Fruit fly (Drosophila melanogaster) whole organism, prepupa: ENCODE data around the gene lsn.

Source experiments
- Blimp-1 ChIP-seq: fragments of 200-800 bp; sonication (Bioruptor generic); optimal IDR thresholded peaks from 3 replicates; lab custom pipeline; 2017; ENCODE audit warnings: missing biosample characterization, missing genetic modification characterization, mild to moderate bottlenecking, moderate library complexity, missing genetic modification reagents
- CG10631 ChIP-seq: fragments of 200-800 bp; sonication (Bioruptor generic); optimal IDR thresholded peaks from 2 replicates; lab custom pipeline; 2016; ENCODE audit warnings: missing biosample characterization, missing genetic modification characterization
- CG10669 ChIP-seq: fragments of 200-800 bp; sonication (Bioruptor generic); optimal IDR thresholded peaks from 3 replicates; lab custom pipeline; 2018; ENCODE audit warnings: missing biosample characterization, mild to moderate bottlenecking, missing genetic modification characterization, moderate library complexity
- CG11762 ChIP-seq: fragments of 200-800 bp; sonication (Bioruptor generic); optimal IDR thresholded peaks from 3 replicates; lab custom pipeline; 2016; ENCODE audit warnings: missing biosample characterization, missing genetic modification characterization; ENCODE audit not compliant: insufficient read depth
- CG11902 ChIP-seq: fragments of 200-800 bp; sonication (Bioruptor generic); optimal IDR thresholded peaks from 3 replicates; lab custom pipeline; 2016; ENCODE audit warnings: missing biosample characterization, missing genetic modification characterization
- CG15336 ChIP-seq: fragments of 200-800 bp; sonication (Bioruptor generic); IDR thresholded peaks from 2 replicates; pipeline ENCODE4 v1.3.6; 2022; ENCODE audit warnings: missing biosample characterization, missing genetic modification characterization
- CG1621 ChIP-seq: fragments of 200-800 bp; sonication (Bioruptor generic); optimal IDR thresholded peaks from 3 replicates; lab custom pipeline; 2018; ENCODE audit warnings: missing biosample characterization, mild to moderate bottlenecking, missing genetic modification characterization
- CG3032 ChIP-seq: fragments of 200-800 bp; optimal IDR thresholded peaks from 2 replicates; lab custom pipeline; 2019; ENCODE audit warnings: missing biosample characterization, mild to moderate bottlenecking, missing genetic modification characterization, moderate library complexity
- CG31627 ChIP-seq: fragments of 200-800 bp; sonication (Bioruptor generic); optimal IDR thresholded peaks from 3 replicates; lab custom pipeline; 2016; ENCODE audit warnings: missing biosample characterization, missing genetic modification characterization
- CG32006 ChIP-seq: fragments of 200-800 bp; sonication (Bioruptor generic); optimal IDR thresholded peaks from 3 replicates; lab custom pipeline; 2017; ENCODE audit warnings: missing biosample characterization, mild to moderate bottlenecking, missing genetic modification characterization
- CG34406 ChIP-seq: fragments of 200-800 bp; sonication (Bioruptor generic); optimal IDR thresholded peaks from 3 replicates; lab custom pipeline; 2016; ENCODE audit warnings: missing biosample characterization, missing genetic modification characterization
- CG3919 ChIP-seq: fragments of 200-800 bp; sonication (Bioruptor generic); optimal IDR thresholded peaks from 3 replicates; lab custom pipeline; 2016; ENCODE audit warnings: missing biosample characterization, missing genetic modification characterization
- CG4318 ChIP-seq: fragments of 200-800 bp; sonication (Bioruptor generic); optimal IDR thresholded peaks from 3 replicates; lab custom pipeline; 2017; ENCODE audit warnings: missing biosample characterization, mild to moderate bottlenecking, missing genetic modification characterization
- CG6163 ChIP-seq: fragments of 200-800 bp; sonication (Bioruptor generic); IDR thresholded peaks from 3 replicates; pipeline ENCODE4 v1.3.6; 2022; ENCODE audit warnings: missing biosample characterization, missing genetic modification characterization
- CG6276 ChIP-seq: fragments of 200-800 bp; sonication (Bioruptor generic); optimal IDR thresholded peaks from 2 replicates; lab custom pipeline; 2017; ENCODE audit warnings: missing biosample characterization, mild to moderate bottlenecking, missing genetic modification characterization
- CG6808 ChIP-seq: fragments of 200-800 bp; sonication (Bioruptor generic); optimal IDR thresholded peaks from 3 replicates; lab custom pipeline; 2017; ENCODE audit warnings: missing biosample characterization, missing genetic modification characterization, mild to moderate bottlenecking, moderate library complexity, missing genetic modification reagents
- CG6854 ChIP-seq: fragments of 200-800 bp; sonication (Bioruptor generic); optimal IDR thresholded peaks from 2 replicates; lab custom pipeline; 2017; ENCODE audit warnings: missing biosample characterization, mild to moderate bottlenecking, missing genetic modification characterization
- CG7368 ChIP-seq: fragments of 200-800 bp; sonication (Bioruptor generic); optimal IDR thresholded peaks from 3 replicates; lab custom pipeline; 2016; ENCODE audit warnings: missing biosample characterization, missing genetic modification characterization
- CG8319 ChIP-seq: fragments of 200-800 bp; sonication (Bioruptor generic); optimal IDR thresholded peaks from 3 replicates; lab custom pipeline; 2016; ENCODE audit warnings: missing biosample characterization, missing genetic modification characterization
- CG8632 ChIP-seq: fragments of 200-800 bp; sonication (Bioruptor generic); optimal IDR thresholded peaks from 3 replicates; lab custom pipeline; 2016; ENCODE audit warnings: missing biosample characterization, missing genetic modification characterization
- CG9139 ChIP-seq: fragments of 200-800 bp; sonication (Bioruptor generic); optimal IDR thresholded peaks from 3 replicates; lab custom pipeline; 2017; ENCODE audit warnings: missing biosample characterization, mild to moderate bottlenecking, missing genetic modification characterization
- Eip75B ChIP-seq: fragments of 200-800 bp; sonication (Bioruptor generic); optimal IDR thresholded peaks from 3 replicates; lab custom pipeline; 2016; ENCODE audit warnings: missing biosample characterization, missing genetic modification characterization
- Eip78C ChIP-seq: fragments of 200-800 bp; sonication (Bioruptor generic); peaks from one replicate; lab custom pipeline; 2016; ENCODE audit warnings: missing biosample characterization, missing genetic modification characterization
- Eip93F ChIP-seq: fragments of 200-800 bp; sonication (Bioruptor generic); optimal IDR thresholded peaks from 2 replicates; lab custom pipeline; 2016; ENCODE audit warnings: missing biosample characterization, mild to moderate bottlenecking, missing genetic modification characterization
- Ets21C ChIP-seq: fragments of 200-800 bp; sonication (Bioruptor generic); optimal IDR thresholded peaks from 3 replicates; lab custom pipeline; 2016; ENCODE audit warnings: missing biosample characterization, missing genetic modification characterization
- Ets96B ChIP-seq: fragments of 200-800 bp; optimal IDR thresholded peaks from 2 replicates; lab custom pipeline; 2019; ENCODE audit warnings: missing biosample characterization, mild to moderate bottlenecking, missing genetic modification characterization, moderate library complexity
- Gug ChIP-seq: fragments of 200-800 bp; sonication (Bioruptor generic); IDR thresholded peaks from 2 replicates; pipeline ENCODE4 v1.3.6; 2022; ENCODE audit warnings: missing biosample characterization, missing genetic modification characterization
- Hr38 ChIP-seq: sonication (Bioruptor generic); optimal IDR thresholded peaks from 2 replicates; lab custom pipeline; 2016; ENCODE audit warnings: missing biosample characterization, missing genetic modification characterization
- Hr39 ChIP-seq: fragments of 200-800 bp; sonication (Bioruptor generic); optimal IDR thresholded peaks from 2 replicates; lab custom pipeline; 2016; ENCODE audit warnings: missing biosample characterization, missing genetic modification characterization
- Hr4 ChIP-seq: fragments of 200-800 bp; sonication (Bioruptor generic); optimal IDR thresholded peaks from 3 replicates; lab custom pipeline; 2016; ENCODE audit warnings: missing biosample characterization, missing genetic modification characterization
- Met ChIP-seq: fragments of 200-800 bp; sonication (Bioruptor generic); optimal IDR thresholded peaks from 3 replicates; lab custom pipeline; 2016; ENCODE audit warnings: missing biosample characterization, missing genetic modification characterization
- OdsH ChIP-seq: fragments of 200-800 bp; sonication (Bioruptor generic); optimal IDR thresholded peaks from 3 replicates; lab custom pipeline; 2016; ENCODE audit warnings: missing biosample characterization, missing genetic modification characterization
- Smox ChIP-seq: fragments of 200-800 bp; sonication (Bioruptor generic); optimal IDR thresholded peaks from 3 replicates; lab custom pipeline; 2016; ENCODE audit warnings: missing biosample characterization, missing genetic modification characterization
- Sox102F ChIP-seq: fragments of 200-800 bp; sonication (Bioruptor generic); optimal IDR thresholded peaks from 2 replicates; lab custom pipeline; 2016; ENCODE audit warnings: missing biosample characterization, mild to moderate bottlenecking, missing genetic modification characterization
- Sox14 ChIP-seq: fragments of 200-800 bp; sonication (Bioruptor generic); optimal IDR thresholded peaks from 3 replicates; lab custom pipeline; 2016; ENCODE audit warnings: missing biosample characterization, missing genetic modification characterization
- achi ChIP-seq: fragments of 200-800 bp; sonication (Bioruptor generic); optimal IDR thresholded peaks from 3 replicates; lab custom pipeline; 2016; ENCODE audit warnings: missing biosample characterization, missing genetic modification characterization
- acj6 ChIP-seq: fragments of 200-800 bp; sonication (Bioruptor generic); optimal IDR thresholded peaks from 3 replicates; lab custom pipeline; 2016; ENCODE audit warnings: missing biosample characterization, missing genetic modification characterization
- cyc ChIP-seq: fragments of 200-800 bp; sonication (Bioruptor generic); optimal IDR thresholded peaks from 3 replicates; lab custom pipeline; 2016; ENCODE audit warnings: missing biosample characterization, missing genetic modification characterization
- dac ChIP-seq: fragments of 200-800 bp; sonication (Bioruptor generic); optimal IDR thresholded peaks from 2 replicates; lab custom pipeline; 2017; ENCODE audit warnings: missing biosample characterization, mild to moderate bottlenecking, missing genetic modification characterization
- eg ChIP-seq: fragments of 200-800 bp; sonication (Bioruptor generic); IDR thresholded peaks from 3 replicates; pipeline ENCODE4 v1.3.6; 2022; ENCODE audit warnings: missing biosample characterization, missing genetic modification characterization
- esn ChIP-seq: fragments of 200-800 bp; sonication (Bioruptor generic); optimal IDR thresholded peaks from 2 replicates; lab custom pipeline; 2016; ENCODE audit warnings: missing biosample characterization, mild to moderate bottlenecking, missing genetic modification characterization, moderate library complexity
- ss ChIP-seq, 2 experiments: fragments of 200-800 bp; sonication (Bioruptor generic); optimal IDR thresholded peaks; 2 replicates in 1 of 2; 3 replicates in 1 of 2; lab custom pipeline; 2017 to 2018; ENCODE audit warnings: mild to moderate bottlenecking in 2 of 2, missing biosample characterization in 2 of 2, missing genetic modification characterization in 2 of 2, moderate library complexity in 1 of 2
- svp ChIP-seq: fragments of 200-800 bp; sonication (Bioruptor generic); peaks from one replicate; lab custom pipeline; 2016; ENCODE audit warnings: missing biosample characterization, missing genetic modification characterization

The lsn gene

dm6 chr3R:21899170-21899575 is 34.2 kb downstream of the lsn start (continued):
- peak; percentile 41 for TF ChIP-seq CG31627 (GFP tag; lab: Kevin White, UChicago)
- peak; percentile 47 for TF ChIP-seq CG1621 (tag; lab: Kevin White, UChicago)
- TF ChIP-seq CG8319 (GFP tag; lab: Kevin White, UChicago), result peak; percentile 61
- peak; percentile 61 for TF ChIP-seq CG15336 (GFP tag; lab: Robert Waterston, UW)
- no peak for TF ChIP-seq Blimp-1 (GFP tag; lab: Kevin White, UChicago)
- peak; percentile 71 for TF ChIP-seq CG10631 (GFP tag; lab: Kevin White, UChicago)
- peak; percentile 54 for TF ChIP-seq CG6276
- TF ChIP-seq Ets21C (GFP tag; lab: Kevin White, UChicago), result no peak
- TF ChIP-seq OdsH, result peak; percentile 68
- TF ChIP-seq CG3919 (GFP tag; lab: Kevin White, UChicago), result peak; percentile 77
- TF ChIP-seq Eip75B (GFP tag; lab: Kevin White, UChicago), result peak; percentile 73
- TF ChIP-seq cyc, result peak; percentile 60
- TF ChIP-seq CG3032 (tag; lab: Kevin White, UChicago), result peak; percentile 88
- TF ChIP-seq Sox14 (GFP tag; lab: Kevin White, UChicago), result peak; percentile 59
- TF ChIP-seq CG6854 (GFP tag; lab: Kevin White, UChicago), result peak; percentile 17
- peak; percentile 35 for TF ChIP-seq CG11902 (GFP tag; lab: Kevin White, UChicago)
- peak; percentile 43 for TF ChIP-seq CG4318 (GFP tag; lab: Kevin White, UChicago)
- peak; percentile 69 for TF ChIP-seq CG32006 (GFP tag; lab: Kevin White, UChicago)
- peak; percentile 61 for TF ChIP-seq achi (GFP tag; lab: Kevin White, UChicago)
- no peak for TF ChIP-seq Eip93F (GFP tag; lab: Kevin White, UChicago)
- peak; percentile 71 for TF ChIP-seq esn (GFP tag; lab: Kevin White, UChicago)
- peak; percentile 76 for TF ChIP-seq svp
- peak; percentile 61 for TF ChIP-seq Smox
- peak; percentile 92 for TF ChIP-seq Eip78C (GFP tag; lab: Kevin White, UChicago)
- TF ChIP-seq Gug (GFP tag; lab: Robert Waterston, UW), result peak; percentile 60
- peak; percentile 66 to 74 for TF ChIP-seq ss (GFP tag; optimal IDR thresholded peaks at IDR 0.05; lab: Kevin White, UChicago)
- peak; percentile 45 for TF ChIP-seq CG7368 (GFP tag; lab: Kevin White, UChicago)
- peak; percentile 44 for TF ChIP-seq Hr39 (GFP tag; lab: Kevin White, UChicago)

- TF ChIP-seq esn (GFP tag; lab: Kevin White, UChicago), result peak; percentile 19
- TF ChIP-seq Ets21C (GFP tag; lab: Kevin White, UChicago), result no peak
- no peak for TF ChIP-seq Hr4
- TF ChIP-seq Gug (GFP tag; lab: Robert Waterston, UW), result no peak
- TF ChIP-seq CG6854 (GFP tag; lab: Kevin White, UChicago), result no peak
- TF ChIP-seq Eip75B (GFP tag; lab: Kevin White, UChicago), result no peak
- peak; percentile 2 for TF ChIP-seq CG10669 (GFP tag; lab: Kevin White, UChicago)
- TF ChIP-seq ss (GFP tag; optimal IDR thresholded peaks at IDR 0.05; lab: Kevin White, UChicago), result peak in 1 of 2 experiments; percentile 24
- TF ChIP-seq Hr39 (GFP tag; lab: Kevin White, UChicago), result peak; percentile 3
- no peak for TF ChIP-seq Hr38
- no peak for TF ChIP-seq CG34406 (GFP tag; lab: Kevin White, UChicago)
- no peak for TF ChIP-seq CG3032 (tag; lab: Kevin White, UChicago)
- no peak for TF ChIP-seq CG6163
- TF ChIP-seq acj6 (GFP tag; lab: Kevin White, UChicago), result no peak
- no peak for TF ChIP-seq dac
- peak; percentile 15 for TF ChIP-seq CG31627 (GFP tag; lab: Kevin White, UChicago)
- TF ChIP-seq CG1621 (tag; lab: Kevin White, UChicago), result peak; percentile 24
- TF ChIP-seq Sox14 (GFP tag; lab: Kevin White, UChicago), result no peak
- TF ChIP-seq Eip93F (GFP tag; lab: Kevin White, UChicago), result no peak
- no peak for TF ChIP-seq CG8319 (GFP tag; lab: Kevin White, UChicago)
- no peak for TF ChIP-seq Eip78C (GFP tag; lab: Kevin White, UChicago)
- TF ChIP-seq Met (GFP tag; lab: Kevin White, UChicago), result no peak
These were observed 39.4 kb downstream of the lsn start for dm6 chr3R:21904345-21904744.

dm6 chr3R:21905615-21906014 is 40.6 kb downstream of the lsn start:
- TF ChIP-seq Blimp-1 (GFP tag; lab: Kevin White, UChicago) (peak; percentile 46), CG8632 (GFP tag; lab: Kevin White, UChicago) (peak; percentile 72), CG31627 (GFP tag; lab: Kevin White, UChicago) (peak; percentile 58), ss (GFP tag; optimal IDR thresholded peaks at IDR 0.05; lab: Kevin White, UChicago) (peak; percentile 73 to 89), Sox14 (GFP tag; lab: Kevin White, UChicago) (peak; percentile 82), Eip75B (GFP tag; lab: Kevin White, UChicago) (peak; percentile 84), Hr39 (GFP tag; lab: Kevin White, UChicago) (peak; percentile 43), CG11902 (GFP tag; lab: Kevin White, UChicago) (peak; percentile 44), CG32006 (GFP tag; lab: Kevin White, UChicago) (peak; percentile 95), CG10631 (GFP tag; lab: Kevin White, UChicago) (peak; percentile 90), CG6276 (peak; percentile 82), CG6163 (peak; percentile 94), CG6808 (GFP tag; lab: Kevin White, UChicago) (peak; percentile 84), CG15336 (GFP tag; lab: Robert Waterston, UW) (peak; percentile 92), svp (peak; percentile 86), CG11762 (GFP tag; lab: Kevin White, UChicago) (peak; percentile 69), CG3919 (GFP tag; lab: Kevin White, UChicago) (peak; percentile 87), Sox102F (GFP tag; lab: Kevin White, UChicago) (peak; percentile 72), Gug (GFP tag; lab: Robert Waterston, UW) (peak; percentile 88), CG9139 (GFP tag; lab: Kevin White, UChicago) (peak; percentile 81), Ets96B (tag; lab: Kevin White, UChicago) (peak; percentile 91), CG7368 (GFP tag; lab: Kevin White, UChicago) (peak; percentile 6), eg (GFP tag; lab: Robert Waterston, UW) (peak; percentile 90)
